Worm (Caenorhabditis elegans) whole organism, mixed stage, embryonic: ENCODE results near the gene T05G5.5.
A peak's percentile ranks its signal among the peaks of the same experiment; 100 is the strongest.

Experiments used
- M03D4.4 ChIP-seq: sonication (generic microtip); optimal IDR thresholded peaks from 2 replicates; lab custom pipeline; 2017; ENCODE audit warnings: mild to moderate bottlenecking, missing genetic modification characterization, missing compliant biosample characterization
- bed-3 ChIP-seq: fragments of 200-800 bp; sonication (Bioruptor generic); optimal IDR thresholded peaks from 3 replicates; lab custom pipeline; 2018; ENCODE audit warnings: mild to moderate bottlenecking, missing genetic modification characterization, moderate library complexity, missing compliant biosample characterization
- blmp-1 ChIP-seq: fragments of 150-350 bp; optimal IDR thresholded peaks from 2 replicates; lab custom pipeline; 2014; ENCODE audit warnings: missing biosample characterization, missing genetic modification characterization
- ceh-39 ChIP-seq: fragments of 150-350 bp; optimal IDR thresholded peaks from 2 replicates; lab custom pipeline; 2014; ENCODE audit warnings: missing biosample characterization, missing genetic modification characterization
- ceh-43 ChIP-seq: fragments of 200-800 bp; sonication (Bioruptor generic); optimal IDR thresholded peaks from 2 replicates; lab custom pipeline; 2018; ENCODE audit warnings: mild to moderate bottlenecking, missing genetic modification characterization, moderate library complexity, missing compliant biosample characterization
- ceh-83 ChIP-seq: fragments of 200-800 bp; sonication (Bioruptor generic); optimal IDR thresholded peaks from 2 replicates; lab custom pipeline; 2018; ENCODE audit warnings: mild to moderate bottlenecking, missing genetic modification characterization, missing compliant biosample characterization
- ces-1 ChIP-seq: fragments of 150-350 bp; optimal IDR thresholded peaks from 2 replicates; lab custom pipeline; 2014; ENCODE audit warnings: missing biosample characterization, missing genetic modification reagents, missing genetic modification characterization
- cnd-1 ChIP-seq: fragments of 200-800 bp; sonication (Bioruptor generic); optimal IDR thresholded peaks from 2 replicates; lab custom pipeline; 2018; ENCODE audit warnings: mild to moderate bottlenecking, missing genetic modification characterization, missing compliant biosample characterization
- drap-1 ChIP-seq: fragments of 200-800 bp; sonication (Bioruptor generic); optimal IDR thresholded peaks from 3 replicates; lab custom pipeline; 2018; ENCODE audit warnings: mild to moderate bottlenecking, missing genetic modification characterization, missing compliant biosample characterization
- elt-1 ChIP-seq: sonication (generic microtip); optimal IDR thresholded peaks from 2 replicates; lab custom pipeline; 2017; ENCODE audit warnings: missing genetic modification characterization, mild to moderate bottlenecking, missing compliant biosample characterization, antibody characterized with exemption, moderate library complexity, borderline replicate concordance; ENCODE audit not compliant: insufficient read depth
- elt-3 ChIP-seq: fragments of 150-350 bp; optimal IDR thresholded peaks from 2 replicates; lab custom pipeline; 2014; ENCODE audit warnings: missing biosample characterization, missing genetic modification characterization
- flh-1 ChIP-seq: fragments of 200-800 bp; sonication (Bioruptor generic); optimal IDR thresholded peaks from 2 replicates; lab custom pipeline; 2018; ENCODE audit warnings: mild to moderate bottlenecking, missing genetic modification characterization, moderate library complexity, missing compliant biosample characterization
- hlh-1 ChIP-seq: fragments of 150-350 bp; optimal IDR thresholded peaks from 2 replicates; lab custom pipeline; 2014; ENCODE audit warnings: missing biosample characterization, missing genetic modification reagents, missing genetic modification characterization
- lin-13 ChIP-seq: fragments of 150-350 bp; optimal IDR thresholded peaks from 2 replicates; lab custom pipeline; 2014; ENCODE audit warnings: missing biosample characterization, missing genetic modification characterization
- lin-32 ChIP-seq: fragments of 200-800 bp; sonication (Bioruptor generic); optimal IDR thresholded peaks from 2 replicates; lab custom pipeline; 2018; ENCODE audit warnings: mild to moderate bottlenecking, missing genetic modification characterization, missing compliant biosample characterization
- lsy-2 ChIP-seq: fragments of 150-350 bp; optimal IDR thresholded peaks from 2 replicates; lab custom pipeline; 2014; ENCODE audit warnings: missing biosample characterization, missing genetic modification characterization
- mab-5 ChIP-seq: fragments of 150-350 bp; optimal IDR thresholded peaks from 2 replicates; lab custom pipeline; 2014; ENCODE audit warnings: missing biosample characterization, missing genetic modification characterization
- mep-1 ChIP-seq: fragments of 150-350 bp; optimal IDR thresholded peaks from 2 replicates; lab custom pipeline; 2017; ENCODE audit warnings: missing biosample characterization, missing genetic modification reagents, missing genetic modification characterization, inconsistent platforms
- nhr-12 ChIP-seq: fragments of 150-350 bp; optimal IDR thresholded peaks from 2 replicates; lab custom pipeline; 2014; ENCODE audit warnings: missing biosample characterization, missing genetic modification characterization
- nhr-76 ChIP-seq: sonication (generic microtip); optimal IDR thresholded peaks from 2 replicates; lab custom pipeline; 2017; ENCODE audit warnings: missing biosample characterization, missing genetic modification characterization
- pha-4 ChIP-seq: fragments of 150-350 bp; optimal IDR thresholded peaks from 2 replicates; lab custom pipeline; 2018; ENCODE audit warnings: missing biosample characterization, missing genetic modification reagents, missing genetic modification characterization
- sem-2 ChIP-seq: fragments of 200-800 bp; sonication (Bioruptor generic); optimal IDR thresholded peaks from 2 replicates; lab custom pipeline; 2018; ENCODE audit warnings: mild to moderate bottlenecking, missing genetic modification characterization, missing compliant biosample characterization
- unc-120 ChIP-seq: sonication (generic microtip); optimal IDR thresholded peaks from 2 replicates; lab custom pipeline; 2017; ENCODE audit warnings: missing genetic modification characterization, missing compliant biosample characterization; ENCODE audit not compliant: poor library complexity, severe bottlenecking
- unc-39 ChIP-seq: fragments of 150-350 bp; optimal IDR thresholded peaks from 2 replicates; lab custom pipeline; 2014; ENCODE audit warnings: missing biosample characterization, missing genetic modification characterization
- unc-62 ChIP-seq: fragments of 150-350 bp; optimal IDR thresholded peaks from 2 replicates; lab custom pipeline; 2014; ENCODE audit warnings: missing biosample characterization, missing genetic modification reagents, missing genetic modification characterization
- zip-8 ChIP-seq: fragments of 150-350 bp; optimal IDR thresholded peaks from 2 replicates; lab custom pipeline; 2014; ENCODE audit warnings: missing biosample characterization, missing genetic modification characterization

Gene T05G5.5

ce11 chrIII:9751074-9751473 is at the start of gene T05G5.5:
TSS of gene T05G5.5 (minus strand) at chrIII:9751432.
- no peak for TF ChIP-seq zip-8 (tag; lab: Kevin White, UChicago)
- no peak for TF ChIP-seq unc-120 (tag; lab: Kevin White, UChicago)
- TF ChIP-seq mep-1 (tag; lab: Kevin White, UChicago): no peak
- TF ChIP-seq elt-1 (tag; lab: Kevin White, UChicago): no peak
- no peak for TF ChIP-seq pha-4

ce11 chrIII:9798478-9799157 is 47.4 kb upstream of the T05G5.5 start, which contains the start of gene ZK632.2:
TSS of gene ZK632.2 (plus strand) at chrIII:9799107.
- TF ChIP-seq nhr-12 (tag; lab: Kevin White, UChicago) (no peak), lin-13 (tag; lab: Kevin White, UChicago) (no peak), blmp-1 (tag; lab: Kevin White, UChicago) (no peak), ceh-39 (tag; lab: Kevin White, UChicago) (no peak), bed-3 (no peak), sem-2 (GFP tag; lab: Kevin White, UChicago) (no peak), pha-4 (no peak), M03D4.4 (tag; lab: Kevin White, UChicago) (no peak), unc-62 (GFP tag; lab: Kevin White, UChicago) (no peak)

- TF ChIP-seq hlh-1 (tag; lab: Kevin White, UChicago) (no peak), pha-4 (no peak), ceh-43 (GFP tag; lab: Kevin White, UChicago) (no peak), unc-39 (tag; lab: Kevin White, UChicago) (no peak)
- TF ChIP-seq, all 35 proteins: peak for 0
Observed at ce11 chrIII:9796448-9796847, 45.2 kb upstream of the T05G5.5 start, which contains the start of gene srxa-10. TSS of gene srxa-10 (minus strand) at chrIII:9796548.

ce11 chrIII:9793592-9794417 is 42.6 kb upstream of the T05G5.5 start, which contains the start of the genes R10E11.9 and mcm-6:
TSS of gene R10E11.9 (minus strand) at chrIII:9793642.
TSS of gene mcm-6 (plus strand) at chrIII:9794367.
- TF ChIP-seq pha-4 (peak; percentile 11), ceh-43 (GFP tag; lab: Kevin White, UChicago) (no peak)

ce11 chrIII:9789607-9790073 is 38.4 kb upstream of the T05G5.5 start, which contains the start of gene R10E11.5:
TSS of gene R10E11.5 (minus strand) at chrIII:9789657.
- TF ChIP-seq mab-5: no peak
- no peak for TF ChIP-seq lin-32 (GFP tag; lab: Kevin White, UChicago)
- TF ChIP-seq elt-3 (tag; lab: Kevin White, UChicago): no peak
- TF ChIP-seq lsy-2 (tag; lab: Kevin White, UChicago): no peak
- TF ChIP-seq nhr-76 (tag; lab: Kevin White, UChicago): no peak
- TF ChIP-seq ceh-83 (GFP tag; lab: Kevin White, UChicago): no peak
- no peak for TF ChIP-seq flh-1
- TF ChIP-seq ces-1 (GFP tag; lab: Kevin White, UChicago): no peak
- no peak for TF ChIP-seq ceh-43 (GFP tag; lab: Kevin White, UChicago)
- no peak for TF ChIP-seq ceh-39 (tag; lab: Kevin White, UChicago)
- no peak for TF ChIP-seq nhr-12 (tag; lab: Kevin White, UChicago)
- TF ChIP-seq cnd-1 (tag; lab: Kevin White, UChicago): no peak

ce11 chrIII:9789083-9789482 is 37.9 kb upstream of the T05G5.5 start:
- TF ChIP-seq M03D4.4 (tag; lab: Kevin White, UChicago): no peak
- TF ChIP-seq cnd-1 (tag; lab: Kevin White, UChicago): no peak
- TF ChIP-seq zip-8 (tag; lab: Kevin White, UChicago): no peak
- TF ChIP-seq drap-1 (GFP tag; lab: Kevin White, UChicago): no peak
